Worm (Caenorhabditis elegans): Measurements from ENCODE around the gene pms-2.

pms-2 gene

ce11 chrV:11610481-11610880 lies 40.1 kb upstream of the pms-2 start, which contains the start of gene sas-5 (continued):
- TF ChIP-seq zip-4 (GFP tag; optimal IDR thresholded peaks at IDR 0.05) (peak; percentile 41), lin-39 (tag; optimal IDR thresholded peaks at IDR 0.05) (peak; percentile 35), hlh-17 (GFP tag; optimal IDR thresholded peaks at IDR 0.05; ENCODE audit: borderline replicate concordance) (no peak), blmp-1 (tag; optimal IDR thresholded peaks at IDR 0.05) (peak; percentile 71), lin-15B (tag; optimal IDR thresholded peaks at IDR 0.05) (peak; percentile 68), rnt-1 (tag; optimal IDR thresholded peaks at IDR 0.05) (peak; percentile 91), elt-3 (tag; optimal IDR thresholded peaks at IDR 0.05) (peak in 2 of 6 experiments; percentile 35 to 83), alr-1 (tag; optimal IDR thresholded peaks at IDR 0.05; ENCODE audit: borderline replicate concordance) (no peak), irx-1 (tag; optimal IDR thresholded peaks at IDR 0.05) (peak; percentile 59), nhr-76 (tag; optimal IDR thresholded peaks at IDR 0.05) (no peak), pax-3 (tag; optimal IDR thresholded peaks at IDR 0.05) (peak; percentile 25), nhr-71 (tag; optimal IDR thresholded peaks at IDR 0.05) (peak; percentile 88), nhr-11 (tag; optimal IDR thresholded peaks at IDR 0.05) (peak; percentile 2), mdl-1 (tag; optimal IDR thresholded peaks at IDR 0.05) (peak in 1 of 2 experiments; percentile 65), mep-1 (tag; optimal IDR thresholded peaks at IDR 0.05) (peak; percentile 72), nhr-90 (tag; optimal IDR thresholded peaks at IDR 0.05; ENCODE audit: poor library complexity) (peak; percentile 86), nhr-84 (tag; optimal IDR thresholded peaks at IDR 0.05) (no peak), egl-13 (tag; optimal IDR thresholded peaks at IDR 0.05) (peak; percentile 49), lsy-2 (tag; optimal IDR thresholded peaks at IDR 0.05) (peak; percentile 75 to 76), nhr-19 (GFP tag; conservative IDR thresholded peaks at IDR 0.05) (peak; percentile 82), C04F5.9 (tag; optimal IDR thresholded peaks at IDR 0.05) (peak; percentile 4), dsc-1 (tag; optimal IDR thresholded peaks at IDR 0.05) (peak; percentile 79), unc-130 (tag; optimal IDR thresholded peaks at IDR 0.05) (peak; percentile 83), unc-86 (tag; optimal IDR thresholded peaks at IDR 0.05) (peak; percentile 72), C16A3.4 (tag; optimal IDR thresholded peaks at IDR 0.05) (peak; percentile 77), ets-5 (GFP tag; IDR thresholded peaks at IDR 0.05) (no peak), nhr-237 (tag; optimal IDR thresholded peaks at IDR 0.05) (no peak), vab-15 (tag; optimal IDR thresholded peaks at IDR 0.05) (no peak), ztf-11 (tag; optimal IDR thresholded peaks at IDR 0.05) (peak in 1 of 2 experiments; percentile 61), skn-1 (tag; optimal IDR thresholded peaks at IDR 0.05) (peak; percentile 74), nhr-85 (tag) (peak; percentile 89), lir-3 (tag; optimal IDR thresholded peaks at IDR 0.05; ENCODE audit: poor library complexity) (peak; percentile 51), C34B4.2 (tag; optimal IDR thresholded peaks at IDR 0.05) (no peak), xbp-1 (tag; optimal IDR thresholded peaks at IDR 0.05) (peak; percentile 80), unc-62 (GFP tag; optimal IDR thresholded peaks at IDR 0.05) (no peak), sox-4 (tag; optimal IDR thresholded peaks at IDR 0.05) (peak; percentile 7), fkh-8 (tag; optimal IDR thresholded peaks at IDR 0.05) (peak; percentile 13), lin-14 (GFP tag; optimal IDR thresholded peaks at IDR 0.05) (peak; percentile 73), sup-37 (GFP tag; optimal IDR thresholded peaks at IDR 0.05) (no peak), tbx-2 (tag; optimal IDR thresholded peaks at IDR 0.05) (peak; percentile 78), lin-13 (GFP tag; optimal IDR thresholded peaks at IDR 0.05) (peak; percentile 57), isw-1 (GFP tag; IDR thresholded peaks at IDR 0.05) (peak; percentile 55), Y116A8C.19 (tag; optimal IDR thresholded peaks at IDR 0.05; ENCODE audit: borderline replicate concordance) (no peak), lin-35 (GFP tag; optimal IDR thresholded peaks at IDR 0.05) (peak; percentile 86 to 95), mef-2 (tag; optimal IDR thresholded peaks at IDR 0.05) (no peak), snu-23 (GFP tag; optimal IDR thresholded peaks at IDR 0.05) (peak; percentile 86), snpc-4 (tag; optimal IDR thresholded peaks at IDR 0.05) (peak; percentile 86), nhr-47 (tag; optimal IDR thresholded peaks at IDR 0.05) (peak; percentile 82), pag-3 (tag; optimal IDR thresholded peaks at IDR 0.05; ENCODE audit: borderline replicate concordance, insufficient read depth) (no peak), unc-30 (tag; optimal IDR thresholded peaks at IDR 0.05) (no peak)

Data from whole organism, L1 larva.